Fruit fly (Drosophila melanogaster) whole organism, prepupa: ENCODE data around the gene CG17187.

Source experiments
- CG10669 ChIP-seq: fragments of 200-800 bp; sonication (Bioruptor generic); optimal IDR thresholded peaks from 3 replicates; lab custom pipeline; 2018; ENCODE audit warnings: missing biosample characterization, mild to moderate bottlenecking, missing genetic modification characterization, moderate library complexity
- CG1621 ChIP-seq: fragments of 200-800 bp; sonication (Bioruptor generic); optimal IDR thresholded peaks from 3 replicates; lab custom pipeline; 2018; ENCODE audit warnings: missing biosample characterization, mild to moderate bottlenecking, missing genetic modification characterization
- CG8319 ChIP-seq: fragments of 200-800 bp; sonication (Bioruptor generic); optimal IDR thresholded peaks from 3 replicates; lab custom pipeline; 2016; ENCODE audit warnings: missing biosample characterization, missing genetic modification characterization
- Met ChIP-seq: fragments of 200-800 bp; sonication (Bioruptor generic); optimal IDR thresholded peaks from 3 replicates; lab custom pipeline; 2016; ENCODE audit warnings: missing biosample characterization, missing genetic modification characterization
- Smox ChIP-seq: fragments of 200-800 bp; sonication (Bioruptor generic); optimal IDR thresholded peaks from 3 replicates; lab custom pipeline; 2016; ENCODE audit warnings: missing biosample characterization, missing genetic modification characterization
- Sox14 ChIP-seq: fragments of 200-800 bp; sonication (Bioruptor generic); optimal IDR thresholded peaks from 3 replicates; lab custom pipeline; 2016; ENCODE audit warnings: missing biosample characterization, missing genetic modification characterization
- acj6 ChIP-seq: fragments of 200-800 bp; sonication (Bioruptor generic); optimal IDR thresholded peaks from 3 replicates; lab custom pipeline; 2016; ENCODE audit warnings: missing biosample characterization, missing genetic modification characterization

- no peak for TF ChIP-seq CG1621 (tag; lab: Kevin White, UChicago)
- TF ChIP-seq CG8319 (GFP tag; lab: Kevin White, UChicago), result no peak
- TF ChIP-seq Sox14 (GFP tag; lab: Kevin White, UChicago), result peak; percentile 44
- TF ChIP-seq CG10669 (GFP tag; lab: Kevin White, UChicago), result peak; percentile 28
- TF ChIP-seq Smox, result peak; percentile 65
- peak; percentile 74 for TF ChIP-seq acj6
- peak; percentile 68 for TF ChIP-seq Met
These were observed 30.7 kb downstream of the CG17187 start for dm6 chr3R:11200885-11201421.
